Fruit fly (Drosophila melanogaster): ENCODE data around the gene Pop2.

The Pop2 gene

DNA sequence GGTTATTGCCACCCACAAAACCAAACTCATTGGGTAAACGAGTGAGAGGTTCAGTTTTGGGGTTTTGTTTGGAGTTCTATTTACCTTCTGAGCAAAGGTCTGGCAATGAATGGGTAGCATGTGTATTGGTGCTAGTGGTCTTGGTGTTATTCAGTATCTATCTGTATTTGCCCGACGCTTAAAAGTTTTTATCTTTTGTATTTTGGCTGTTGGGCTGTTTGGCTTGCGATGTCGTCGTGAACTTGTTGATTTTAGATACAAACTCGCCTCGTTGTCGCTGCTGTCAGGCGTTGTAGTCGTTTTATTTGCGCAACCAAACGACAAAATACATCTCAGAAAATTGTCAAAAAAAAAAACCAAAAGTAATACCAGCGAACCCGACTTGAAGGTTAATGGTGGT lies 42.7 kb upstream of the Pop2 start:
- no peak for TF ChIP-seq lola (GFP tag; optimal IDR thresholded peaks at IDR 0.05)
- no peak for TF ChIP-seq tai (GFP tag; optimal IDR thresholded peaks at IDR 0.05)
- TF ChIP-seq rgr (GFP tag; optimal IDR thresholded peaks at IDR 0.05) = peak; percentile 1
- no peak for TF ChIP-seq sv (GFP tag; optimal IDR thresholded peaks at IDR 0.05)

DNA sequence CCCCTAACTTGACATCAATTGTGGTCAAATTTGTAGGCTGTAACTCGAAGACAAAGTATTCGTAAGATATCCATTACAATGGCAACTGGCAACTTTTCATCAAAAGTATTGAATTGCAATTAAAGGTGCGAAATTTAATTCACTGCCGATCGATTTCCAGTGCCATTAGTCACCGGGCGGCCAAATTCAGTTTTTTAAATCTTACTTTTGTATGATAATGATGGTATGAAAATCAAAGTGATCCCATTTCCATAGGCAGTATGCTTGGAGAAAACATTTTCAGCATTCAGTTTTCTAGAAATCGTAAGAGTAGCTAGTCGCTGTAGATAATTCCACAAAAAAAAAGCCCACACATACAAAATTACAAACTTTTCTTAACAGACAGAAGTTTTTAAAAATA lies 41.6 kb upstream of the Pop2 start, which contains the start of gene CG43638:
TSS of gene CG43638 (plus strand) at position 301 of the 400 bp plus-strand sequence.
- TF ChIP-seq Vsx2 (GFP tag; optimal IDR thresholded peaks at IDR 0.05; ENCODE audit: partially characterized antibody) = no peak
- no peak for TF ChIP-seq Mio (GFP tag; optimal IDR thresholded peaks at IDR 0.05)
- TF ChIP-seq dmrt93B (GFP tag; optimal IDR thresholded peaks at IDR 0.05) = no peak
- no peak for TF ChIP-seq br (GFP tag; optimal IDR thresholded peaks at IDR 0.05)
- TF ChIP-seq sv (GFP tag; optimal IDR thresholded peaks at IDR 0.05) = no peak
- no peak for TF ChIP-seq ey (GFP tag; optimal IDR thresholded peaks at IDR 0.05)
- TF ChIP-seq Jra (GFP tag; optimal IDR thresholded peaks at IDR 0.05) = no peak
- no peak for TF ChIP-seq fru (GFP tag; optimal IDR thresholded peaks at IDR 0.05)
- TF ChIP-seq usp (GFP tag; optimal IDR thresholded peaks at IDR 0.05) = no peak

dm6 chr3L:12042087-12042486 lies 39.4 kb upstream of the Pop2 start, which contains the start of gene CG6793:
TSS of gene CG6793 (plus strand) at chr3L:12042387.
- TF ChIP-seq lola (GFP tag; optimal IDR thresholded peaks at IDR 0.05) (no peak), Myc (optimal IDR thresholded peaks at IDR 0.05) (no peak), dsf (GFP tag; optimal IDR thresholded peaks at IDR 0.05; ENCODE audit: borderline replicate concordance) (no peak), fru (GFP tag; optimal IDR thresholded peaks at IDR 0.05) (no peak), rgr (GFP tag; optimal IDR thresholded peaks at IDR 0.05) (no peak), br (GFP tag; optimal IDR thresholded peaks at IDR 0.05) (no peak), Dif (GFP tag; optimal IDR thresholded peaks at IDR 0.05; ENCODE audit: partially characterized antibody) (no peak), usp (GFP tag; optimal IDR thresholded peaks at IDR 0.05) (no peak), Dfd (GFP tag; optimal IDR thresholded peaks at IDR 0.05) (no peak), foxo (GFP tag; optimal IDR thresholded peaks at IDR 0.05) (no peak), dmrt93B (GFP tag; optimal IDR thresholded peaks at IDR 0.05) (no peak), N (GFP tag; optimal IDR thresholded peaks at IDR 0.05) (no peak), Jra (GFP tag; optimal IDR thresholded peaks at IDR 0.05) (no peak), Abd-B (GFP tag; optimal IDR thresholded peaks at IDR 0.05) (no peak), Sp1 (GFP tag; optimal IDR thresholded peaks at IDR 0.05) (no peak), Hr83 (GFP tag; optimal IDR thresholded peaks at IDR 0.05; ENCODE audit: poor library complexity, severe bottlenecking) (no peak), ey (GFP tag; optimal IDR thresholded peaks at IDR 0.05) (no peak), jim (GFP tag; optimal IDR thresholded peaks at IDR 0.05) (no peak)

- no peak for TF ChIP-seq Sp1 (GFP tag; optimal IDR thresholded peaks at IDR 0.05)
- TF ChIP-seq HLH106 (tag; optimal IDR thresholded peaks at IDR 0.05) = no peak
- no peak for TF ChIP-seq jim (GFP tag; optimal IDR thresholded peaks at IDR 0.05)
- TF ChIP-seq CrebA (GFP tag; optimal IDR thresholded peaks at IDR 0.05; ENCODE audit: borderline replicate concordance) = no peak
- TF ChIP-seq psq (GFP tag; optimal IDR thresholded peaks at IDR 0.05) = peak; percentile 64
- TF ChIP-seq Abd-B (GFP tag; optimal IDR thresholded peaks at IDR 0.05) = no peak
- TF ChIP-seq CG32264 (GFP tag; optimal IDR thresholded peaks at IDR 0.05) = no peak
- TF ChIP-seq Mio (GFP tag; optimal IDR thresholded peaks at IDR 0.05) = no peak
- peak; percentile 5 for TF ChIP-seq h (GFP tag; optimal IDR thresholded peaks at IDR 0.05)
- TF ChIP-seq dsf (GFP tag; optimal IDR thresholded peaks at IDR 0.05; ENCODE audit: borderline replicate concordance) = no peak
- TF ChIP-seq lola (GFP tag; optimal IDR thresholded peaks at IDR 0.05) = no peak
- TF ChIP-seq Dif (GFP tag; optimal IDR thresholded peaks at IDR 0.05; ENCODE audit: partially characterized antibody) = peak; percentile 73
- TF ChIP-seq fru (GFP tag; optimal IDR thresholded peaks at IDR 0.05) = peak; percentile 24
- peak; percentile 11 for TF ChIP-seq Hr83 (GFP tag; optimal IDR thresholded peaks at IDR 0.05; ENCODE audit: poor library complexity, severe bottlenecking)
- TF ChIP-seq br (GFP tag; optimal IDR thresholded peaks at IDR 0.05) = no peak
- TF ChIP-seq rgr (GFP tag; optimal IDR thresholded peaks at IDR 0.05) = no peak
- peak; percentile 77 for TF ChIP-seq Vsx2 (GFP tag; optimal IDR thresholded peaks at IDR 0.05; ENCODE audit: partially characterized antibody)
- TF ChIP-seq ey (GFP tag; optimal IDR thresholded peaks at IDR 0.05) = peak; percentile 26
- TF ChIP-seq Myc (optimal IDR thresholded peaks at IDR 0.05) = no peak
Observed at dm6 chr3L:12040313-12040924, 37.7 kb upstream of the Pop2 start.

DNA sequence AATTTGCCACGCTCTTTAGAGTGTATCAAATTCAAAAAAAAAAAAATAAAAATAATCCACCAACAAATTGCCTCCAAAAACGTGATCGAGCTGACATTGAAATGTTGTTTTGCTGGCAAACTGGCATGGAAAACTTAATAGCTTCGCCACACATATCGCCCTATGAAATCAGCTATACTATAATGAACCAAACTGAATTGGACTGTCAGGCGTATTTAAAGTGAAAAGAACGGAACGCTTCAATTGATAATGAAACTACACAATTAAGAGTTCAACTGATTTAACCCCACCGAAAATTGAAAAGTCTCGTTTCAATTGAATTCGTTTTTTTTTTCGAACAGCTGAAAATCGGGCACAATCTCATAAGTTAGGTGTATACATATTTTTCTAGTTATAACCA lies 36.4 kb upstream of the Pop2 start:
- no peak for TF ChIP-seq usp (GFP tag; optimal IDR thresholded peaks at IDR 0.05)
- no peak for TF ChIP-seq Sp1 (GFP tag; optimal IDR thresholded peaks at IDR 0.05)
- no peak for TF ChIP-seq Dfd (GFP tag; optimal IDR thresholded peaks at IDR 0.05)
- no peak for TF ChIP-seq Hr83 (GFP tag; optimal IDR thresholded peaks at IDR 0.05; ENCODE audit: poor library complexity, severe bottlenecking)
- TF ChIP-seq brk (GFP tag; optimal IDR thresholded peaks at IDR 0.05) = no peak
- TF ChIP-seq tai (GFP tag; optimal IDR thresholded peaks at IDR 0.05) = no peak
- no peak for TF ChIP-seq sage (GFP tag; optimal IDR thresholded peaks at IDR 0.05)
- no peak for TF ChIP-seq Hnf4 (GFP tag; optimal IDR thresholded peaks at IDR 0.05)
- no peak for TF ChIP-seq Abd-B (GFP tag; optimal IDR thresholded peaks at IDR 0.05)
- TF ChIP-seq Dif (GFP tag; optimal IDR thresholded peaks at IDR 0.05; ENCODE audit: partially characterized antibody) = no peak

Data from whole organism, wandering third instar larva.